Worm (Caenorhabditis elegans): Measurements from ENCODE around the gene des-2.

des-2 gene

DNA sequence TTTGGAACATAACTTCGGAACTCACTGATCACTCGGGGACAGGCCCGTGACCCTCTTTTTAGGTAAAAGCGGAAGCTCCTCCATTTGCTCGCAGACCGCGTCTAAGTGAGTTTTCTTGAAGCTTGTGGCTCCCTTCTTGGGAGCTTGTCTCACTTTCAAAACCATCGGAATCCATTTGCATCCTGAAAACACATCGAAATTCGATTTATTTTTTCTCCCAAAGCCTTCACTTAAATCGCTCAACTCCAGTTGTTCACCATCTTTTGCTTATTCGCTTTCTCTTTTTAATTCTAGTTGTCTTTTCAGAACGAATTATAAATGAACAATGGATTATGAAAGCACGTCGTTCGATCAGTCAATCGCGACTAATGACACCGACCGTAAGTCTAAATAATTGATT is 37.8 kb upstream of the des-2 start, which contains the start of gene T11F9.1:
TSS of gene T11F9.1 (plus strand) at position 301 of the 400 bp plus-strand sequence.
- TF ChIP-seq cey-2 (tag; optimal IDR thresholded peaks at IDR 0.05; ENCODE audit: borderline replicate concordance, insufficient read depth) (no peak), aly-2 (tag; optimal IDR thresholded peaks at IDR 0.05) (no peak)

DNA sequence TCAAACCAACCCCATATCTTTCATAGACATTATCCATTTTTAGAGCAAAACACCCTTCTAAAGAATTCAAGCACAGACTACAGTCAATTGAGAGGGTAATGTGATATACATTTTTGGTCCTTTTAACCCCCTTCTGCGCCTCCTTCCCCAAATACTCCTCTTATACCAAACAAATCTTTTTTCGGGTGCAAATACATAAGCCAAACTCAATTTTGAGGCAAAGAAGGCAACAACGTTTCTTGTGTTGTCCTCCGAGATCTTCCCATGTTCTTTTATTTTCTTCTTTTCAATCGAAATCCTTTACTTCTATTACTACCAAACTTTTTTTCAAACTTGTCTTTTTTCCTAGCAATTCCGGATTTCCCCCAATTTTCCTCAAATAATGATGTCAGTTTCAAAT is 33.4 kb upstream of the des-2 start:
- TF ChIP-seq lsy-2 (tag; optimal IDR thresholded peaks at IDR 0.05) (no peak), ZK546.5 (tag; optimal IDR thresholded peaks at IDR 0.05) (no peak), hmg-1.1 (GFP tag; IDR thresholded peaks at IDR 0.05) (no peak), mdt-29 (GFP tag; IDR thresholded peaks at IDR 0.05) (no peak), lin-1 (GFP tag; IDR thresholded peaks at IDR 0.05) (no peak), lin-38 (GFP tag; IDR thresholded peaks at IDR 0.05) (no peak), T20F7.1 (GFP tag; optimal IDR thresholded peaks at IDR 0.05) (no peak), nhr-11 (tag; optimal IDR thresholded peaks at IDR 0.05) (no peak), R02D3.7 (tag; optimal IDR thresholded peaks at IDR 0.05) (no peak), mxl-2 (GFP tag; conservative IDR thresholded peaks at IDR 0.05) (no peak), ceh-32 (tag; optimal IDR thresholded peaks at IDR 0.05; ENCODE audit: poor library complexity) (no peak), F37D6.2 (tag; optimal IDR thresholded peaks at IDR 0.05) (no peak), lin-39 (tag; optimal IDR thresholded peaks at IDR 0.05) (no peak), nhr-6 (tag; optimal IDR thresholded peaks at IDR 0.05) (no peak), dve-1 (tag; optimal IDR thresholded peaks at IDR 0.05; ENCODE audit: insufficient read depth) (no peak), nhr-42 (GFP tag; IDR thresholded peaks at IDR 0.05) (no peak)

ce11 chrV:11450257-11450656 is 28.8 kb upstream of the des-2 start, which contains the start of gene col-156:
Gene col-156, minus strand, starts transcription at chrV:11450357.
- TF ChIP-seq nhr-28 (tag; optimal IDR thresholded peaks at IDR 0.05) (no peak), aha-1 (tag) (peak; percentile 12)

- no peak for TF ChIP-seq mxl-3 (GFP tag; optimal IDR thresholded peaks at IDR 0.05)
- no peak for TF ChIP-seq ceh-62 (tag; optimal IDR thresholded peaks at IDR 0.05)
- TF ChIP-seq ZK337.2 (GFP tag; IDR thresholded peaks at IDR 0.05): no peak
- peak; percentile 93 for TF ChIP-seq set-16 (GFP tag; IDR thresholded peaks at IDR 0.05)
- TF ChIP-seq madf-9 (GFP tag; conservative IDR thresholded peaks at IDR 0.05): no peak
- TF ChIP-seq ceh-28 (tag; optimal IDR thresholded peaks at IDR 0.05): no peak
- TF ChIP-seq gei-8 (GFP tag; optimal IDR thresholded peaks at IDR 0.05): no peak
- no peak for TF ChIP-seq zag-1 (tag; optimal IDR thresholded peaks at IDR 0.05)
- no peak for TF ChIP-seq hif-1 (tag; optimal IDR thresholded peaks at IDR 0.05)
- TF ChIP-seq nhr-42 (GFP tag; IDR thresholded peaks at IDR 0.05): no peak
- 0 out of 2 replicates have a peak, but pooled peaks have one; percentile 18 for TF ChIP-seq F44E2.7 (GFP tag; IDR thresholded peaks at IDR 0.05)
- TF ChIP-seq Y48G9A.11 (GFP tag; IDR thresholded peaks at IDR 0.05): no peak
- no peak for TF ChIP-seq tag-97 (GFP tag; IDR thresholded peaks at IDR 0.05)
- no peak for TF ChIP-seq saeg-2 (GFP tag; IDR thresholded peaks at IDR 0.05)
Measured at ce11 chrV:11449404-11449803, 27.9 kb upstream of the des-2 start.

ce11 chrV:11446297-11446696 is 24.8 kb upstream of the des-2 start, which contains the start of gene mig-17:
Gene mig-17, plus strand, starts transcription at chrV:11446685.
- TF ChIP-seq nhr-6 (tag; optimal IDR thresholded peaks at IDR 0.05) (no peak), tra-1 (GFP tag; IDR thresholded peaks at IDR 0.05) (no peak), lin-39 (tag; optimal IDR thresholded peaks at IDR 0.05) (no peak), gei-8 (GFP tag; optimal IDR thresholded peaks at IDR 0.05) (no peak), ceh-44 (GFP tag; IDR thresholded peaks at IDR 0.05) (no peak), F37D6.2 (tag; optimal IDR thresholded peaks at IDR 0.05) (no peak), fkh-10 (GFP tag; optimal IDR thresholded peaks at IDR 0.05) (no peak), nhr-48 (tag; optimal IDR thresholded peaks at IDR 0.05) (no peak), hmg-1.1 (GFP tag; IDR thresholded peaks at IDR 0.05) (no peak), mdl-1 (tag; optimal IDR thresholded peaks at IDR 0.05) (no peak), nhr-102 (tag; optimal IDR thresholded peaks at IDR 0.05) (no peak), arid-1 (GFP tag; conservative IDR thresholded peaks at IDR 0.05) (no peak), zip-2 (tag; optimal IDR thresholded peaks at IDR 0.05) (no peak), lin-1 (GFP tag; IDR thresholded peaks at IDR 0.05) (no peak)

Data from whole organism, L4 larva.